Worm (Caenorhabditis elegans): ENCODE results near the gene C32C4.16.

DNA sequence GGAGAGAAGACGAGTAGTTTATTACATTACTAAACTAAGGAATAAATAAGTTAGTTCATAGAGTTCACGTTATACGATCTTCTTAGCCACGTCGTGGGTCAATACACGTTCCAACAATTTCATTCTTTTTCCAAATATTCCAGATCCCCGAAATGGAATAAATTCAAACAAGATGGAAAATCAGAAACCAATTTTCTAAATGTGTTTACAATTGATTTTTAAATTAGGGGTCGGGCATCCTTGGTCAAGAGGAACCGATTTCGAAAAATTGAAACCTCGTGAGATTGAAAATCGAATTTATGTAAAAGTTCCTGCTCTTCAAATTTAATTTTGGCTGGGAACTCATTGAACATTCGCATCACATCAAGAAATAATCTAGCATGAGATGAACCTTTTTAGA lies 37.4 kb downstream of the C32C4.16 start:
- no peak for TF ChIP-seq mdl-1 (tag; optimal IDR thresholded peaks at IDR 0.05)
- TF ChIP-seq elt-2 (tag; optimal IDR thresholded peaks at IDR 0.05) = no peak
- TF ChIP-seq unc-62 (GFP tag; optimal IDR thresholded peaks at IDR 0.05) = no peak
- TF ChIP-seq ztf-4 (tag; optimal IDR thresholded peaks at IDR 0.05) = no peak
- TF ChIP-seq lin-15B (tag; optimal IDR thresholded peaks at IDR 0.05) = no peak
- TF ChIP-seq egl-13 (tag; optimal IDR thresholded peaks at IDR 0.05) = no peak
- no peak for TF ChIP-seq nhr-71 (tag; optimal IDR thresholded peaks at IDR 0.05)
- no peak for TF ChIP-seq unc-130 (tag; optimal IDR thresholded peaks at IDR 0.05)

Data from whole organism, L1 larva.